Worm (Caenorhabditis elegans): ENCODE measurements around the gene C02F4.4.

- no peak for TF ChIP-seq ceh-43 (GFP tag; optimal IDR thresholded peaks at IDR 0.05)
- no peak for TF ChIP-seq ztf-11 (tag; optimal IDR thresholded peaks at IDR 0.05)
- TF ChIP-seq pha-4 (tag; optimal IDR thresholded peaks at IDR 0.05): no peak
- TF ChIP-seq unc-62 (GFP tag; optimal IDR thresholded peaks at IDR 0.05): no peak
- no peak for TF ChIP-seq blmp-1 (tag; optimal IDR thresholded peaks at IDR 0.05)
- TF ChIP-seq nhr-237 (tag; optimal IDR thresholded peaks at IDR 0.05): no peak
- no peak for TF ChIP-seq snpc-4 (tag; optimal IDR thresholded peaks at IDR 0.05)
Observed at ce11 chrIV:10524095-10524829, 9.2 kb upstream of the C02F4.4 start, which contains the start of gene C02F4.5.

Measured in whole organism, mixed stage, embryonic.